Worm (Caenorhabditis elegans) whole organism, L1 larva: ENCODE data around the gene Y57G7A.5.
A peak's percentile ranks its signal among the peaks of the same experiment; 100 is the strongest.

Experiments used
- C34B4.2 ChIP-seq: sonication (generic microtip); optimal IDR thresholded peaks from 2 replicates; lab custom pipeline; 2017; ENCODE audit warnings: mild to moderate bottlenecking, missing genetic modification characterization, missing compliant biosample characterization
- aha-1 ChIP-seq: fragments of 150-350 bp; optimal IDR thresholded peaks from 2 replicates; lab custom pipeline; 2014; ENCODE audit warnings: missing biosample characterization, missing genetic modification characterization
- alr-1 ChIP-seq: fragments of 200-800 bp; sonication (Bioruptor generic); optimal IDR thresholded peaks from 2 replicates; lab custom pipeline; 2018; ENCODE audit warnings: borderline replicate concordance, mild to moderate bottlenecking, missing genetic modification characterization, missing compliant biosample characterization
- blmp-1 ChIP-seq: fragments of 150-350 bp; optimal IDR thresholded peaks from 2 replicates; lab custom pipeline; 2014; ENCODE audit warnings: missing biosample characterization, missing genetic modification characterization
- efl-1 ChIP-seq, 4 experiments: fragments of 150-350 bp; optimal IDR thresholded peaks in 3 of 4; peaks in 1 of 4; 1 replicate in 1 of 4; 2 replicates in 3 of 4; lab custom pipeline; 2014; ENCODE audit warnings: missing biosample characterization in 2 of 4, missing genetic modification characterization in 2 of 4, missing genetic modification reagents in 2 of 4
- efl-3 ChIP-seq: fragments of 200-800 bp; sonication (Bioruptor generic); optimal IDR thresholded peaks from 2 replicates; lab custom pipeline; 2018; ENCODE audit warnings: mild to moderate bottlenecking, missing genetic modification characterization, missing compliant biosample characterization
- egl-27 ChIP-seq, 2 experiments: fragments of 150-350 bp in 1 of 2; sonication (generic microtip); optimal IDR thresholded peaks; 3 replicates each; lab custom pipeline; 2017 to 2018; ENCODE audit warnings: missing biosample characterization in 2 of 2, missing genetic modification characterization in 2 of 2, missing genetic modification reagents in 2 of 2
- elt-2 ChIP-seq: sonication (generic microtip); optimal IDR thresholded peaks from 2 replicates; lab custom pipeline; 2016; ENCODE audit warnings: missing genetic modification characterization, mild to moderate bottlenecking, inconsistent platforms, missing compliant biosample characterization, missing genetic modification reagents
- ets-5 ChIP-seq: fragments of 200-800 bp; sonication (Bioruptor generic); IDR thresholded peaks from 2 replicates; pipeline ENCODE4 v1.3.6; 2022; ENCODE audit warnings: missing genetic modification characterization, missing compliant biosample characterization
- fkh-10 ChIP-seq: sonication (generic microtip); optimal IDR thresholded peaks from 2 replicates; lab custom pipeline; 2017; ENCODE audit warnings: missing biosample characterization, missing genetic modification reagents, missing genetic modification characterization
- fkh-8 ChIP-seq: sonication (generic microtip); optimal IDR thresholded peaks from 2 replicates; lab custom pipeline; 2016; ENCODE audit warnings: mild to moderate bottlenecking, missing genetic modification characterization, missing compliant biosample characterization
- grh-1 ChIP-seq: fragments of 200-800 bp; sonication (Bioruptor generic); IDR thresholded peaks from 2 replicates; pipeline ENCODE4 v1.3.6; 2022; ENCODE audit warnings: missing genetic modification reagents, missing genetic modification characterization, missing compliant biosample characterization
- hlh-4 ChIP-seq: sonication (generic microtip); optimal IDR thresholded peaks from 2 replicates; lab custom pipeline; 2016; ENCODE audit warnings: mild to moderate bottlenecking, missing genetic modification characterization, missing compliant biosample characterization
- lin-35 ChIP-seq, 2 experiments: fragments of 150-350 bp; optimal IDR thresholded peaks; 2 replicates each; lab custom pipeline; 2014; ENCODE audit warnings: missing biosample characterization in 2 of 2, missing genetic modification characterization in 2 of 2, missing genetic modification reagents in 2 of 2
- lin-39 ChIP-seq: fragments of 150-350 bp; optimal IDR thresholded peaks from 2 replicates; lab custom pipeline; 2014; ENCODE audit warnings: missing biosample characterization, missing genetic modification reagents, missing genetic modification characterization
- lir-3 ChIP-seq: sonication (generic microtip); optimal IDR thresholded peaks from 2 replicates; lab custom pipeline; 2016; ENCODE audit warnings: mild to moderate bottlenecking, missing genetic modification characterization, moderate library complexity, missing compliant biosample characterization; ENCODE audit not compliant: poor library complexity
- lsy-2 ChIP-seq, 2 experiments: fragments of 150-350 bp; optimal IDR thresholded peaks; 2 replicates each; lab custom pipeline; 2014; ENCODE audit warnings: missing biosample characterization in 2 of 2, missing genetic modification characterization in 2 of 2
- mab-9 ChIP-seq: fragments of 200-800 bp; sonication (Bioruptor generic); IDR thresholded peaks from 2 replicates; pipeline ENCODE4 v1.3.6; 2022; ENCODE audit warnings: missing genetic modification reagents, missing genetic modification characterization, missing compliant biosample characterization
- mdl-1 ChIP-seq, 2 experiments: fragments of 150-350 bp; optimal IDR thresholded peaks; 2 replicates each; lab custom pipeline; 2014 to 2017; ENCODE audit warnings: missing biosample characterization in 2 of 2, missing genetic modification characterization in 2 of 2, inconsistent platforms in 1 of 2
- nhr-11 ChIP-seq: fragments of 150-350 bp; optimal IDR thresholded peaks from 2 replicates; lab custom pipeline; 2014; ENCODE audit warnings: missing biosample characterization, missing genetic modification characterization
- nhr-12 ChIP-seq: sonication (generic microtip); optimal IDR thresholded peaks from 2 replicates; lab custom pipeline; 2017; ENCODE audit warnings: missing biosample characterization, missing genetic modification characterization
- nhr-237 ChIP-seq: fragments of 150-350 bp; optimal IDR thresholded peaks from 2 replicates; lab custom pipeline; 2014; ENCODE audit warnings: missing biosample characterization, missing genetic modification characterization
- nhr-47 ChIP-seq: sonication (generic microtip); optimal IDR thresholded peaks from 2 replicates; lab custom pipeline; 2016; ENCODE audit warnings: mild to moderate bottlenecking, missing genetic modification characterization, moderate library complexity, missing compliant biosample characterization
- nhr-71 ChIP-seq: sonication (generic microtip); optimal IDR thresholded peaks from 2 replicates; lab custom pipeline; 2016; ENCODE audit warnings: mild to moderate bottlenecking, missing genetic modification characterization, moderate library complexity, missing compliant biosample characterization
- nhr-76 ChIP-seq: sonication (generic microtip); optimal IDR thresholded peaks from 2 replicates; lab custom pipeline; 2017; ENCODE audit warnings: missing biosample characterization, missing genetic modification characterization
- nhr-90 ChIP-seq: sonication (generic microtip); optimal IDR thresholded peaks from 2 replicates; lab custom pipeline; 2016; ENCODE audit warnings: mild to moderate bottlenecking, missing genetic modification characterization, missing compliant biosample characterization; ENCODE audit not compliant: poor library complexity
- pag-3 ChIP-seq: sonication (generic microtip); optimal IDR thresholded peaks from 2 replicates; lab custom pipeline; 2017; ENCODE audit warnings: missing genetic modification characterization, mild to moderate bottlenecking, missing compliant biosample characterization, antibody characterized with exemption, borderline replicate concordance; ENCODE audit not compliant: insufficient read depth
- pqm-1 ChIP-seq: sonication (generic microtip); optimal IDR thresholded peaks from 3 replicates; lab custom pipeline; 2017; ENCODE audit warnings: missing biosample characterization, missing genetic modification characterization
- rnt-1 ChIP-seq: sonication (generic microtip); optimal IDR thresholded peaks from 2 replicates; lab custom pipeline; 2016; ENCODE audit warnings: mild to moderate bottlenecking, missing genetic modification characterization, moderate library complexity, missing compliant biosample characterization
- snu-23 ChIP-seq: sonication (generic microtip); optimal IDR thresholded peaks from 2 replicates; lab custom pipeline; 2016; ENCODE audit warnings: missing genetic modification characterization, missing compliant biosample characterization
- sox-4 ChIP-seq: sonication (generic microtip); optimal IDR thresholded peaks from 2 replicates; lab custom pipeline; 2016; ENCODE audit warnings: missing genetic modification characterization, missing compliant biosample characterization
- swsn-7 ChIP-seq: sonication (generic microtip); optimal IDR thresholded peaks from 2 replicates; lab custom pipeline; 2016; ENCODE audit warnings: missing genetic modification characterization, missing compliant biosample characterization
- tlp-1 ChIP-seq: fragments of 150-350 bp; optimal IDR thresholded peaks from 2 replicates; lab custom pipeline; 2014; ENCODE audit warnings: missing biosample characterization, missing genetic modification characterization
- unc-86 ChIP-seq: sonication (generic microtip); optimal IDR thresholded peaks from 2 replicates; lab custom pipeline; 2016; ENCODE audit warnings: missing genetic modification characterization, missing compliant biosample characterization
- zag-1 ChIP-seq: fragments of 150-350 bp; optimal IDR thresholded peaks from 2 replicates; lab custom pipeline; 2014; ENCODE audit warnings: missing biosample characterization, missing genetic modification characterization
- ztf-4 ChIP-seq: fragments of 150-350 bp; optimal IDR thresholded peaks from 2 replicates; lab custom pipeline; 2014; ENCODE audit warnings: missing biosample characterization, missing genetic modification characterization

Y57G7A.5 gene

ce11 chrII:1271814-1272213 lies 3.5 kb downstream of the Y57G7A.5 start, which contains the start of gene srw-66:
Gene srw-66, minus strand, starts transcription at chrII:1271914.
- TF ChIP-seq efl-1 (optimal IDR thresholded peaks at IDR 0.05; lab: Kevin White, UChicago) = no peak
- peak in 1 of 2 experiments; percentile 43 for TF ChIP-seq efl-1 (GFP tag; optimal IDR thresholded peaks at IDR 0.05 in 1 of 2; lab: Kevin White, UChicago)
- TF ChIP-seq lin-35 (GFP tag; optimal IDR thresholded peaks at IDR 0.05; lab: Kevin White, UChicago) = no peak
- no peak for TF ChIP-seq pqm-1 (tag; lab: Kevin White, UChicago)
- TF ChIP-seq efl-3 (GFP tag; lab: Kevin White, UChicago) = no peak
- TF ChIP-seq pag-3 (tag; lab: Kevin White, UChicago) = no peak
- TF ChIP-seq blmp-1 (tag; lab: Kevin White, UChicago) = no peak
- no peak for TF ChIP-seq nhr-237 (tag; lab: Kevin White, UChicago)
- TF ChIP-seq, all 84 proteins: peak for 1

- no peak for TF ChIP-seq alr-1
- TF ChIP-seq nhr-237 (tag; lab: Kevin White, UChicago) = no peak
- TF ChIP-seq nhr-47 (tag; lab: Kevin White, UChicago) = no peak
- TF ChIP-seq fkh-8 (tag; lab: Kevin White, UChicago) = no peak
- no peak for TF ChIP-seq grh-1 (GFP tag; lab: Robert Waterston, UW)
Measured at ce11 chrII:1266790-1267189, 8.5 kb downstream of the Y57G7A.5 start, which contains the start of gene oac-30. Gene oac-30, minus strand, starts transcription at chrII:1266890.

- TF ChIP-seq elt-2 (tag; lab: Kevin White, UChicago) (no peak), lir-3 (tag; lab: Kevin White, UChicago) (no peak), hlh-4 (tag; lab: Kevin White, UChicago) (no peak), nhr-71 (no peak), nhr-11 (tag; lab: Kevin White, UChicago) (no peak), lin-35 (GFP tag; optimal IDR thresholded peaks at IDR 0.05; lab: Kevin White, UChicago) (no peak), aha-1 (tag; lab: Kevin White, UChicago) (no peak), ets-5 (GFP tag; lab: Robert Waterston, UW) (no peak), sox-4 (tag; lab: Kevin White, UChicago) (no peak), swsn-7 (tag; lab: Kevin White, UChicago) (no peak), nhr-76 (tag; lab: Kevin White, UChicago) (no peak), fkh-10 (GFP tag; lab: Kevin White, UChicago) (no peak), zag-1 (tag; lab: Kevin White, UChicago) (no peak)
- TF ChIP-seq, all 84 proteins: peak for 0
Measured at ce11 chrII:1258634-1259033, 16.7 kb downstream of the Y57G7A.5 start, which contains the start of gene clpr-2. Gene clpr-2, plus strand, starts transcription at chrII:1258934.

ce11 chrII:1256742-1257141 lies 18.6 kb downstream of the Y57G7A.5 start:
- TF ChIP-seq mdl-1 (tag; optimal IDR thresholded peaks at IDR 0.05; lab: Kevin White, UChicago) (no peak), lin-35 (GFP tag; optimal IDR thresholded peaks at IDR 0.05; lab: Kevin White, UChicago) (no peak), efl-1 (optimal IDR thresholded peaks at IDR 0.05; lab: Kevin White, UChicago) (no peak), efl-1 (GFP tag; optimal IDR thresholded peaks at IDR 0.05 in 1 of 2; lab: Kevin White, UChicago) (no peak), tlp-1 (tag; lab: Kevin White, UChicago) (no peak), nhr-12 (tag; lab: Kevin White, UChicago) (no peak), snu-23 (GFP tag; lab: Kevin White, UChicago) (no peak), unc-86 (no peak), nhr-90 (no peak), egl-27 (tag; optimal IDR thresholded peaks at IDR 0.05; lab: Kevin White, UChicago) (no peak), lin-39 (tag; lab: Kevin White, UChicago) (no peak), ztf-4 (tag; lab: Kevin White, UChicago) (no peak), rnt-1 (tag; lab: Kevin White, UChicago) (no peak), hlh-4 (tag; lab: Kevin White, UChicago) (no peak), lsy-2 (tag; optimal IDR thresholded peaks at IDR 0.05; lab: Kevin White, UChicago) (no peak), mab-9 (GFP tag; lab: Robert Waterston, UW) (no peak), C34B4.2 (no peak)
